Worm (Caenorhabditis elegans) whole organism, young adult: ENCODE results near the gene C31B8.7.

Source experiments
- F57A8.1 ChIP-seq: fragments of 200-800 bp; sonication (Bioruptor generic); optimal IDR thresholded peaks from 2 replicates; lab custom pipeline; 2018; ENCODE audit warnings: mild to moderate bottlenecking, missing genetic modification characterization, moderate library complexity, missing compliant biosample characterization
- ZK185.1 ChIP-seq: sonication (generic microtip); optimal IDR thresholded peaks from 2 replicates; lab custom pipeline; 2016; ENCODE audit warnings: mild to moderate bottlenecking, missing genetic modification characterization, missing compliant biosample characterization; ENCODE audit not compliant: poor library complexity, severe bottlenecking
- ccch-3 ChIP-seq: fragments of 200-800 bp; sonication (Bioruptor generic); optimal IDR thresholded peaks from 2 replicates; lab custom pipeline; 2018; ENCODE audit warnings: mild to moderate bottlenecking, missing genetic modification characterization, missing compliant biosample characterization
- chd-7 ChIP-seq: sonication (generic microtip); optimal IDR thresholded peaks from 2 replicates; lab custom pipeline; 2016; ENCODE audit warnings: mild to moderate bottlenecking, missing genetic modification characterization, moderate library complexity, missing compliant biosample characterization
- dpl-1 ChIP-seq: fragments of 150-350 bp; optimal IDR thresholded peaks from 2 replicates; lab custom pipeline; 2014; ENCODE audit warnings: missing biosample characterization, missing genetic modification reagents, missing genetic modification characterization
- efl-1 ChIP-seq: fragments of 150-350 bp; optimal IDR thresholded peaks from 2 replicates; lab custom pipeline; 2014; ENCODE audit warnings: missing biosample characterization, missing genetic modification reagents, missing genetic modification characterization
- madf-8 ChIP-seq: fragments of 200-800 bp; sonication (Bioruptor generic); conservative IDR thresholded peaks from 2 replicates; pipeline ENCODE4 v1.3.6; 2022; ENCODE audit warnings: missing genetic modification reagents, missing genetic modification characterization, missing compliant biosample characterization
- nfya-1 ChIP-seq: sonication (generic microtip); optimal IDR thresholded peaks from 2 replicates; lab custom pipeline; 2017; ENCODE audit warnings: antibody characterized with exemption, missing compliant biosample characterization, missing genetic modification characterization, borderline replicate concordance; ENCODE audit not compliant: insufficient read depth
- nfya-2 ChIP-seq: fragments of 200-800 bp; sonication (Bioruptor generic); IDR thresholded peaks from 2 replicates; pipeline ENCODE4 v1.3.6; 2022; ENCODE audit warnings: missing genetic modification reagents, missing genetic modification characterization, missing compliant biosample characterization
- sptf-2 ChIP-seq: fragments of 200-800 bp; sonication (Bioruptor generic); optimal IDR thresholded peaks from 2 replicates; lab custom pipeline; 2018; ENCODE audit warnings: mild to moderate bottlenecking, missing genetic modification characterization, missing compliant biosample characterization
- tbx-9 ChIP-seq: sonication (generic microtip); optimal IDR thresholded peaks from 2 replicates; lab custom pipeline; 2016; ENCODE audit warnings: borderline replicate concordance, missing genetic modification characterization, inconsistent platforms, missing compliant biosample characterization
- unc-130 ChIP-seq: sonication (generic microtip); optimal IDR thresholded peaks from 2 replicates; lab custom pipeline; 2016; ENCODE audit warnings: missing genetic modification reagents, missing genetic modification characterization, missing compliant biosample characterization

DNA sequence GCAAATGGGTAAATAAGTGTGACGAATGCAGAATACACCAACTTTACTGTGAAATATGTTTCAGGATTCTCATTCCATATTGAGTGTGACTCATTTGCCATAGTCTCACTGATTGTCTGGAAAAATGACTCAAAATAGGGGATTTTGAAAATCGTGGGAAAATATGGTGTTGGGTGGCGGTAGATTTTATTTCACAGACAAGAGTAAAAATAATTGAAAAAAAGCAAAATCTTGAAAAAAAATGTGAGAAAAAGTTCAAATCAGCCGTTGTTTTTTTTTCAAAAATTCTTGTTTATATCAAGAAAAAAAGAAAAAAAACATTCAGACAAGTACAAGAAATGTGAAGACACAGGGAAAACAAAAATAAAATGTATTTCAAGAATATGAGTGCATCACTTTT lies 19.5 kb upstream of the C31B8.7 start, which contains the start of gene srh-38:
- TF ChIP-seq efl-1 (GFP tag; lab: Kevin White, UChicago) (no peak), madf-8 (no peak), ccch-3 (GFP tag; lab: Kevin White, UChicago) (no peak), nfya-1 (tag; lab: Kevin White, UChicago) (no peak), tbx-9 (tag; lab: Kevin White, UChicago) (no peak), nfya-2 (GFP tag; lab: Robert Waterston, UW) (no peak), sptf-2 (GFP tag; lab: Kevin White, UChicago) (no peak), F57A8.1 (GFP tag; lab: Kevin White, UChicago) (no peak), unc-130 (GFP tag; lab: Kevin White, UChicago) (no peak), ZK185.1 (tag; lab: Kevin White, UChicago) (no peak), chd-7 (tag; lab: Kevin White, UChicago) (no peak), dpl-1 (GFP tag; lab: Kevin White, UChicago) (no peak)
